Fruit fly (Drosophila melanogaster) whole organism, embryonic: Measurements from ENCODE around the gene CG7320.

Experiments used
- ATbp ChIP-seq: fragments of 200-800 bp; sonication (Bioruptor generic); optimal IDR thresholded peaks from 2 replicates; lab custom pipeline; 2017; ENCODE audit warnings: missing biosample characterization, mild to moderate bottlenecking, missing genetic modification characterization, missing genetic modification reagents
- CG10147 ChIP-seq: fragments of 200-800 bp; sonication (Bioruptor generic); optimal IDR thresholded peaks from 2 replicates; lab custom pipeline; 2019; ENCODE audit warnings: missing biosample characterization, mild to moderate bottlenecking, missing genetic modification characterization, moderate library complexity
- CG10274 ChIP-seq: fragments of 200-800 bp; sonication (Bioruptor generic); optimal IDR thresholded peaks from 3 replicates; lab custom pipeline; 2017; ENCODE audit warnings: missing biosample characterization, mild to moderate bottlenecking, missing genetic modification characterization
- CG10462 ChIP-seq: fragments of 200-800 bp; sonication (Bioruptor generic); optimal IDR thresholded peaks from 2 replicates; lab custom pipeline; 2016; ENCODE audit warnings: missing biosample characterization, missing genetic modification characterization
- CG10959 ChIP-seq: fragments of 200-800 bp; sonication (Bioruptor generic); IDR thresholded peaks from 2 replicates; pipeline ENCODE4 v1.3.6; 2022; ENCODE audit warnings: missing biosample characterization, missing genetic modification characterization
- CG11696 ChIP-seq: fragments of 200-800 bp; sonication (Bioruptor generic); IDR thresholded peaks from 2 replicates; pipeline ENCODE4 v1.3.6; 2022; ENCODE audit warnings: missing biosample characterization, missing genetic modification characterization
- CG11723 ChIP-seq: fragments of 200-800 bp; sonication (Bioruptor generic); optimal IDR thresholded peaks from 2 replicates; lab custom pipeline; 2017; ENCODE audit warnings: missing biosample characterization, mild to moderate bottlenecking, missing genetic modification characterization
- CG12942 ChIP-seq: fragments of 200-800 bp; sonication (Bioruptor generic); optimal IDR thresholded peaks from 3 replicates; lab custom pipeline; 2016; ENCODE audit warnings: missing biosample characterization, missing genetic modification characterization
- CG13775 ChIP-seq: fragments of 200-800 bp; sonication (Bioruptor generic); optimal IDR thresholded peaks from 3 replicates; lab custom pipeline; 2017; ENCODE audit warnings: missing biosample characterization, mild to moderate bottlenecking, missing genetic modification characterization
- CG17361 ChIP-seq: fragments of 200-800 bp; sonication (Bioruptor generic); IDR thresholded peaks from 3 replicates; pipeline ENCODE4 v1.3.6; 2022; ENCODE audit warnings: missing biosample characterization, missing genetic modification characterization
- CG30020 ChIP-seq: fragments of 200-800 bp; optimal IDR thresholded peaks from 2 replicates; lab custom pipeline; 2019; ENCODE audit warnings: missing biosample characterization, mild to moderate bottlenecking, missing genetic modification characterization, moderate library complexity
- CG31388 ChIP-seq: fragments of 200-800 bp; sonication (Bioruptor generic); optimal IDR thresholded peaks from 2 replicates; lab custom pipeline; 2016; ENCODE audit warnings: missing biosample characterization, missing genetic modification characterization
- CG3726 ChIP-seq: fragments of 200-800 bp; sonication (Bioruptor generic); IDR thresholded peaks from 3 replicates; pipeline ENCODE4, ENCODE4 v1.3.6; 2022; ENCODE audit warnings: missing biosample characterization, missing genetic modification characterization
- CG4328 ChIP-seq: fragments of 200-800 bp; sonication (Bioruptor generic); optimal IDR thresholded peaks from 3 replicates; lab custom pipeline; 2017; ENCODE audit warnings: missing biosample characterization, missing genetic modification reagents, missing genetic modification characterization
- CG8388 ChIP-seq: fragments of 200-800 bp; sonication (Bioruptor generic); optimal IDR thresholded peaks from 2 replicates; lab custom pipeline; 2019; ENCODE audit warnings: missing biosample characterization, mild to moderate bottlenecking, missing genetic modification characterization, moderate library complexity
- D19B ChIP-seq: fragments of 200-800 bp; sonication (Bioruptor generic); optimal IDR thresholded peaks from 2 replicates; lab custom pipeline; 2017; ENCODE audit warnings: missing biosample characterization, mild to moderate bottlenecking, missing genetic modification characterization
- Deaf1 ChIP-seq: fragments of 200-800 bp; optimal IDR thresholded peaks from 3 replicates; lab custom pipeline; 2019; ENCODE audit warnings: missing biosample characterization, mild to moderate bottlenecking, missing genetic modification characterization, moderate library complexity
- Dp ChIP-seq: fragments of 200-800 bp; sonication (Bioruptor generic); optimal IDR thresholded peaks from 2 replicates; lab custom pipeline; 2018; ENCODE audit warnings: missing biosample characterization, mild to moderate bottlenecking, missing genetic modification characterization, moderate library complexity
- E2f1 ChIP-seq: fragments of 200-800 bp; sonication (Bioruptor generic); IDR thresholded peaks from 2 replicates; pipeline ENCODE4 v1.3.6; 2022; ENCODE audit warnings: missing biosample characterization, missing genetic modification characterization
- Gug ChIP-seq: fragments of 200-800 bp; sonication (Bioruptor generic); IDR thresholded peaks from 4 replicates; pipeline ENCODE4 v1.3.6; 2022; ENCODE audit warnings: missing biosample characterization, missing genetic modification characterization
- Hand ChIP-seq: fragments of 200-800 bp; sonication (Bioruptor generic); optimal IDR thresholded peaks from 2 replicates; lab custom pipeline; 2017; ENCODE audit warnings: mild to moderate bottlenecking, missing biosample characterization, missing genetic modification reagents, missing genetic modification characterization
- MTF-1 ChIP-seq: fragments of 200-800 bp; sonication (Bioruptor generic); optimal IDR thresholded peaks from 2 replicates; lab custom pipeline; 2018; ENCODE audit warnings: missing biosample characterization, mild to moderate bottlenecking, missing genetic modification characterization, borderline replicate concordance
- Max ChIP-seq: fragments of 200-800 bp; sonication (Bioruptor generic); optimal IDR thresholded peaks from 2 replicates; lab custom pipeline; 2016; ENCODE audit warnings: missing biosample characterization, mild to moderate bottlenecking, missing genetic modification characterization
- Med ChIP-seq: fragments of 200-800 bp; sonication (Bioruptor generic); peaks from one replicate; lab custom pipeline; 2016; ENCODE audit warnings: missing biosample characterization, missing genetic modification characterization, mild to moderate bottlenecking, inconsistent platforms, moderate library complexity
- Meics ChIP-seq: fragments of 200-800 bp; sonication (Bioruptor generic); optimal IDR thresholded peaks from 2 replicates; lab custom pipeline; 2017; ENCODE audit warnings: missing biosample characterization, mild to moderate bottlenecking, missing genetic modification characterization
- NFAT ChIP-seq: fragments of 200-800 bp; sonication (Bioruptor generic); IDR thresholded peaks from 2 replicates; pipeline ENCODE4 v1.3.6; 2022; ENCODE audit warnings: missing biosample characterization, missing genetic modification characterization
- NK7.1 ChIP-seq: fragments of 200-800 bp; sonication (Bioruptor generic); optimal IDR thresholded peaks from 3 replicates; lab custom pipeline; 2016; ENCODE audit warnings: missing biosample characterization, missing genetic modification characterization
- NfI ChIP-seq: fragments of 200-800 bp; sonication (Bioruptor generic); optimal IDR thresholded peaks from 3 replicates; lab custom pipeline; 2018; ENCODE audit warnings: missing biosample characterization, mild to moderate bottlenecking, missing genetic modification characterization, moderate library complexity
- Opbp ChIP-seq: fragments of 200-800 bp; sonication (Bioruptor generic); IDR thresholded peaks from 3 replicates; pipeline ENCODE4 v1.3.6; 2022; ENCODE audit warnings: missing biosample characterization, missing genetic modification characterization; ENCODE audit not compliant: partially characterized antibody
- Pdp1 ChIP-seq, 2 experiments: fragments of 200-800 bp; sonication (Bioruptor generic); optimal IDR thresholded peaks; 3 replicates each; lab custom pipeline; 2016; ENCODE audit warnings: missing biosample characterization in 2 of 2, missing genetic modification characterization in 2 of 2, mild to moderate bottlenecking in 1 of 2, moderate library complexity in 1 of 2
- Rfx ChIP-seq: fragments of 200-800 bp; sonication (Bioruptor generic); IDR thresholded peaks from 2 replicates; pipeline ENCODE4 v1.3.6; 2022; ENCODE audit warnings: missing biosample characterization, missing genetic modification characterization
- Sry-δ ChIP-seq: fragments of 200-800 bp; sonication (Bioruptor generic); optimal IDR thresholded peaks from 2 replicates; lab custom pipeline; 2016; ENCODE audit warnings: missing biosample characterization, missing genetic modification characterization
- TFAM ChIP-seq: fragments of 200-800 bp; sonication (Bioruptor generic); optimal IDR thresholded peaks from 2 replicates; lab custom pipeline; 2017; ENCODE audit warnings: missing biosample characterization, missing genetic modification characterization, inconsistent platforms
- Usf ChIP-seq: fragments of 200-800 bp; sonication (Bioruptor generic); optimal IDR thresholded peaks from 2 replicates; lab custom pipeline; 2017; ENCODE audit warnings: missing genotype, missing biosample characterization, missing genetic modification characterization
- caup ChIP-seq: fragments of 200-800 bp; sonication (Bioruptor generic); optimal IDR thresholded peaks from 3 replicates; lab custom pipeline; 2017; ENCODE audit warnings: missing biosample characterization, mild to moderate bottlenecking, missing genetic modification characterization, moderate library complexity; ENCODE audit not compliant: severe bottlenecking
- corto ChIP-seq: fragments of 200-800 bp; sonication (Bioruptor generic); optimal IDR thresholded peaks from 2 replicates; lab custom pipeline; 2016; ENCODE audit warnings: missing biosample characterization, mild to moderate bottlenecking, missing genetic modification characterization, moderate library complexity
- crp ChIP-seq, 2 experiments: fragments of 200-800 bp; sonication (Bioruptor generic); optimal IDR thresholded peaks; 2 replicates in 1 of 2; 3 replicates in 1 of 2; lab custom pipeline; 2017; ENCODE audit warnings: missing biosample characterization in 2 of 2, missing genetic modification characterization in 2 of 2, mild to moderate bottlenecking in 1 of 2, moderate library complexity in 1 of 2
- disco-r ChIP-seq: fragments of 200-800 bp; sonication (Bioruptor generic); optimal IDR thresholded peaks from 2 replicates; lab custom pipeline; 2016; ENCODE audit warnings: missing biosample characterization, missing genetic modification characterization
- dpn ChIP-seq, 2 experiments: fragments of 200-800 bp; sonication (Bioruptor generic); optimal IDR thresholded peaks; 3 replicates each; lab custom pipeline; 2016; ENCODE audit warnings: missing biosample characterization in 2 of 2, missing genetic modification characterization in 2 of 2
- fd64A ChIP-seq: fragments of 200-800 bp; sonication (Bioruptor generic); optimal IDR thresholded peaks from 3 replicates; lab custom pipeline; 2018; ENCODE audit warnings: missing biosample characterization, mild to moderate bottlenecking, missing genetic modification characterization
- jumu ChIP-seq: fragments of 200-800 bp; sonication (Bioruptor generic); optimal IDR thresholded peaks from 3 replicates; lab custom pipeline; 2016; ENCODE audit warnings: missing biosample characterization, missing genetic modification characterization
- kah ChIP-seq: fragments of 200-800 bp; sonication (Bioruptor generic); optimal IDR thresholded peaks from 2 replicates; lab custom pipeline; 2018; ENCODE audit warnings: missing biosample characterization, mild to moderate bottlenecking, missing genetic modification characterization
- lab ChIP-seq: fragments of 200-800 bp; sonication (Bioruptor generic); optimal IDR thresholded peaks from 3 replicates; lab custom pipeline; 2017; ENCODE audit warnings: missing biosample characterization, missing genetic modification characterization, mild to moderate bottlenecking, moderate library complexity, missing genetic modification reagents
- sc ChIP-seq, 3 experiments: fragments of >200 bp in 2 of 3; fragments of 200-800 bp in 1 of 3; sonication (Bioruptor generic) in 1 of 3; optimal IDR thresholded peaks; 2 replicates in 2 of 3; 3 replicates in 1 of 3; lab custom pipeline; 2017; ENCODE audit warnings: mild to moderate bottlenecking in 1 of 3, missing biosample characterization in 1 of 3, missing genetic modification characterization in 1 of 3, missing genetic modification reagents in 1 of 3
- usp ChIP-seq: fragments of >200 bp; optimal IDR thresholded peaks from 2 replicates; lab custom pipeline; 2017; ENCODE audit warnings: missing biosample characterization, missing genetic modification characterization
- vfl ChIP-seq: fragments of 200-800 bp; sonication (Bioruptor generic); optimal IDR thresholded peaks from 2 replicates; lab custom pipeline; 2016; ENCODE audit warnings: missing biosample characterization, missing genetic modification characterization
- zen2 ChIP-seq: fragments of 200-800 bp; sonication (Bioruptor generic); IDR thresholded peaks from 3 replicates; pipeline ENCODE4 v1.3.6; 2022; ENCODE audit warnings: missing biosample characterization, missing genetic modification characterization; ENCODE audit not compliant: partially characterized antibody

CG7320 gene

DNA sequence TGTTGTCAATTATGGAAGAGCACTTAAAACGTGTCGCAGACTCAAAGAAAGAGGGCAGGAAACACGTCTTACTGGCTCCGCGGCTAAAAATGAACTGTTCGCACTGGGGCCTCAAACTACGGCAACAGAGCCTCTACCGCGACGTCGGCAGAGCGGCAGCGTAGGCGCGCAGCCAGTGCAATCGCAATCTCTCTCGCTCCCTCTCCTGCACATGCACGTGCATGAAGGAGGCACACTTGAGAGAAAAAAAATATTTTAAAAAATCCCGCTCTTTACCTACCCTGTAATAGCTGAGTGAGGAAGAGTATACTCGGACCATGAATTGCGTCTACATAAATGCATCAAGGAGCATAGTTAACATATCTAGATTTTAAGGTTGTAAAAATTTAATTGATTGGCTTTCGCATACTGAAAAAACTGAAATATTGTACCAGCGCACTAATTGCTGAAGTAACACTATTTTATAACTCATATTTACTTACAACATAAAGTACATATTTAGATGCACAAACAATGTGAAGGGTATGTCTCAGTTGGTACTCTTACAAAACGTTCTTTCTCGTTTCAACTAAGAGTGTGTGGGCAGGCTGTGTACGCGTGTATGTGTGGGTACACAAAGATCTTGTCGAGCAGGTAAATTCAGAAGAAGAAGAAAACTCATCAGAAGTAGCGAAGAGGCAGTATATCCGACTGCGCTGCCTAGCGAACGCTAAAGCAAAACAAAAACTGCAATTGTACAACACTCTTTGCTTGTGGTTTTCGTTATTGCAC lies 15.6 kb upstream of the CG7320 start, which contains the start of gene hid (continued):
- TF ChIP-seq CG4328 (GFP tag; lab: Kevin White, UChicago) = peak; percentile 71
- TF ChIP-seq vfl (GFP tag; lab: Kevin White, UChicago) = peak; percentile 68
- TF ChIP-seq Sry-δ (GFP tag; lab: Kevin White, UChicago) = peak; percentile 36
- TF ChIP-seq E2f1 (GFP tag; lab: Robert Waterston, UW) = peak; percentile 76
- peak; percentile 86 to 90 for TF ChIP-seq dpn (GFP tag; optimal IDR thresholded peaks at IDR 0.05; lab: Kevin White, UChicago)
- peak; percentile 53 for TF ChIP-seq TFAM
- TF ChIP-seq fd64A = peak; percentile 50
- TF ChIP-seq Gug (GFP tag; lab: Robert Waterston, UW) = peak; percentile 73; the same call in 3 of the 4 replicates
- no peak for TF ChIP-seq sc (optimal IDR thresholded peaks at IDR 0.05; lab: Kevin White, UChicago)
- peak; percentile 81 for TF ChIP-seq sc (GFP tag; optimal IDR thresholded peaks at IDR 0.05; lab: Kevin White, UChicago)
- TF ChIP-seq usp = no peak
- peak; percentile 50 for TF ChIP-seq CG31388 (GFP tag; lab: Kevin White, UChicago)
- TF ChIP-seq CG30020 (tag; lab: Kevin White, UChicago) = no peak
- peak; percentile 57 for TF ChIP-seq CG11696
- TF ChIP-seq Dp (GFP tag; lab: Kevin White, UChicago) = no peak
- TF ChIP-seq Opbp = no peak
- TF ChIP-seq NFAT (GFP tag; lab: Robert Waterston, UW) = no peak
- peak; percentile 64 for TF ChIP-seq NfI (GFP tag; lab: Kevin White, UChicago)
- TF ChIP-seq Med (GFP tag; lab: Kevin White, UChicago) = peak; percentile 93
- TF ChIP-seq CG10959 (GFP tag; lab: Robert Waterston, UW) = peak; percentile 74
- peak; percentile 85 for TF ChIP-seq NK7.1
- TF ChIP-seq ATbp = peak; percentile 79
- TF ChIP-seq lab (GFP tag; lab: Kevin White, UChicago) = peak; percentile 82
- peak; percentile 66 for TF ChIP-seq CG11723 (GFP tag; lab: Kevin White, UChicago)
- peak; percentile 74 for TF ChIP-seq Meics (GFP tag; lab: Kevin White, UChicago)
- peak; percentile 89 for TF ChIP-seq Max (GFP tag; lab: Kevin White, UChicago)
- TF ChIP-seq Deaf1 (tag; lab: Kevin White, UChicago) = peak; percentile 63
- peak; percentile 17 for TF ChIP-seq kah (GFP tag; lab: Kevin White, UChicago)
- TF ChIP-seq Usf (GFP tag; lab: Kevin White, UChicago) = peak; percentile 64
- TF ChIP-seq CG3726 (GFP tag; lab: Robert Waterston, UW) = peak; percentile 62; the same call in 2 of the 3 replicates
- TF ChIP-seq Rfx = peak; percentile 66
- peak; percentile 86 for TF ChIP-seq CG13775 (GFP tag; lab: Kevin White, UChicago)
- TF ChIP-seq MTF-1 (GFP tag; lab: Kevin White, UChicago) = peak; percentile 28
- peak; percentile 74 for TF ChIP-seq corto (GFP tag; lab: Kevin White, UChicago)
- peak; percentile 78 for TF ChIP-seq CG10147 (GFP tag; lab: Kevin White, UChicago)
- peak; percentile 80 for TF ChIP-seq jumu
- peak in 1 of 2 experiments; percentile 47 for TF ChIP-seq crp (GFP tag; optimal IDR thresholded peaks at IDR 0.05; lab: Kevin White, UChicago)
- no peak; the same call in 2 of the 3 replicates for TF ChIP-seq zen2 (GFP tag; lab: Robert Waterston, UW)
- peak; percentile 54 for TF ChIP-seq CG10274 (GFP tag; lab: Kevin White, UChicago)
- TF ChIP-seq CG10462 (GFP tag; lab: Kevin White, UChicago) = peak; percentile 81
- TF ChIP-seq CG12942 (GFP tag; lab: Kevin White, UChicago) = peak; percentile 78
- TF ChIP-seq disco-r (GFP tag; lab: Kevin White, UChicago) = peak; percentile 79
- peak; percentile 72 for TF ChIP-seq CG8388 (GFP tag; lab: Kevin White, UChicago)
- TF ChIP-seq caup (GFP tag; lab: Kevin White, UChicago) = peak; percentile 50
- TF ChIP-seq Pdp1 (GFP tag; optimal IDR thresholded peaks at IDR 0.05; lab: Kevin White, UChicago) = peak; percentile 81 to 87
- TF ChIP-seq CG17361 (GFP tag; lab: Robert Waterston, UW) = peak; percentile 93
- TF ChIP-seq Hand = no peak
- peak; percentile 98 for TF ChIP-seq D19B (GFP tag; lab: Kevin White, UChicago)
